Worm (Caenorhabditis elegans) whole organism, young adult: ENCODE data around the gene H40L08.8.

Experiments used
- K12H6.12 ChIP-seq: fragments of 200-800 bp; sonication (Bioruptor generic); optimal IDR thresholded peaks from 2 replicates; lab custom pipeline; 2018; ENCODE audit warnings: mild to moderate bottlenecking, missing genetic modification characterization, missing compliant biosample characterization
- athp-1 ChIP-seq: sonication (generic microtip); optimal IDR thresholded peaks from 2 replicates; lab custom pipeline; 2017; ENCODE audit warnings: mild to moderate bottlenecking, missing genetic modification characterization, missing compliant biosample characterization
- dox-1 ChIP-seq: fragments of 200-800 bp; sonication (Bioruptor generic); IDR thresholded peaks from 2 replicates; pipeline ENCODE4 v1.3.6; 2022; ENCODE audit warnings: missing genetic modification reagents, missing genetic modification characterization, missing compliant biosample characterization
- lsl-1 ChIP-seq: fragments of 200-800 bp; sonication (Bioruptor generic); optimal IDR thresholded peaks from 2 replicates; lab custom pipeline; 2018; ENCODE audit warnings: mild to moderate bottlenecking, missing genetic modification characterization, moderate library complexity, missing compliant biosample characterization
- unc-62 ChIP-seq: fragments of 150-350 bp; optimal IDR thresholded peaks from 2 replicates; lab custom pipeline; 2014; ENCODE audit warnings: missing biosample characterization, missing genetic modification reagents, missing genetic modification characterization

DNA sequence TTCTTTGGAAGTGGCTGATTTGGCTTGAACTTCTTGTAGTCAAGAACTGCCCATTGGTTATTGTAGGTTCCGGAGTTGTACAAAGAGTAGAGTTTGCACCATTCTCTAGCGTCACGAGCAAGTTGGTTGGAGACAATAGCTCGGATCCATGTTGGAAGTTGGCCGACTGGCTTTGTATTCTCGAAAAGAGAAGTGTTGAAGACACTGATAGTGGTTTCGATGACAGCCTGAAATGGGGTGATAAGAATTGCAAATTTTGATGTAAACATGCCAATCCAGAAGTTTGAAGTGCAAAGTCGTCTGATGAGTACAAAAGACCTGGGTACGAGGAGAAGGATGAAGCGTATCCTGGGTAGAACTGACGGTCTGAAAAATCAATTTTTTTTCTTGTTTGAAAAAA is 18.8 kb upstream of the H40L08.8 start:
- TF ChIP-seq dox-1 (GFP tag; lab: Robert Waterston, UW) (no peak), K12H6.12 (no peak), lsl-1 (GFP tag; lab: Kevin White, UChicago) (no peak), unc-62 (GFP tag; lab: Kevin White, UChicago) (no peak), athp-1 (tag; lab: Kevin White, UChicago) (no peak)
